Fruit fly (Drosophila melanogaster): ENCODE results near the gene fbl.

- no peak for TF ChIP-seq pan (optimal IDR thresholded peaks at IDR 0.05)
- TF ChIP-seq Dll (optimal IDR thresholded peaks at IDR 0.05) = no peak
- no peak for TF ChIP-seq usp (GFP tag; optimal IDR thresholded peaks at IDR 0.05)
- no peak for TF ChIP-seq psq (optimal IDR thresholded peaks at IDR 0.05)
- no peak for TF ChIP-seq EcR (GFP tag; optimal IDR thresholded peaks at IDR 0.05)
- no peak for TF ChIP-seq CG8478 (optimal IDR thresholded peaks at IDR 0.05)
Observed at dm6 chr3L:20410780-20411179, 26.6 kb downstream of the fbl start.

Data from whole organism.